2 fruit fly cellular contexts compared by ENCODE assay signal in the genomic region with DNA sequence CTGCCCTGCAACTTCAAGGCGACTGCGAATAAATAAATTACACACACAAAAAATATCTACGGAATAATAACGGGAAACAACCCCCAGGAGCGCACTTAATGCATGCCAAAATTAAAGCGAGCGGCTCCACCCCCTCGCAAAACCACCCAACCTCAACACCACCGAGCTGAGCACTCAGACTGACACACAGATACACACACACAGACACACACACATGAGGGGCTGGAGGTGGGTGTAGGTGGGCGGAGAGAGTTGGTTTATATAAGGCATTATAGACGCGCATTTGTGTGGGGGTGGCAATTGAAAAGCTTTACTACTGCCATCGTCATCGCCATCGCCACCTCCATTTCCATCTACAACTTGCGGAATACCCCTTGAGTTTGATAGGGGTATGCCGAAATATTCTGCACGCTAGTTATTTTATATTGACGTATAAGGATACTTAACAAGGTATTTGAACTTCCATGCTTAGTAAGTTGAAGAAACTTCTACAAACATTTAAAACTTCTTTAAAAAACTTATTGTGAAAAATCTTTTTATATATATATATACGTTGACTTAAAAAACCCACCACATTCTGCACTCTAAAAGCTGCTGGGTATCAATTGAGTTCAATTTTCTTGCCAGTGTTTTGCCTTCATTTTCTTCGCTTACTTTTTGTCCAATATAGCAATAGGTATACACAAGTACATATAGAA.
A peak's percentile ranks its signal among the peaks of the same experiment; 100 is the strongest.
TF ChIP-seq lines count a peak whose summit lies in the region.

No protein-coding gene starts in this region.

TF ChIP-seq in whole organism, embryonic, 481 proteins besides CTCF, POLR2A, EP300 and RAD21 (continued from another document and continues in another):
- no peak for TF ChIP-seq Dad (GFP tag; optimal IDR thresholded peaks at IDR 0.05; lab: Kevin White, UChicago)
- peak in 1 of 3 experiments; percentile 7 for TF ChIP-seq lola (GFP tag; optimal IDR thresholded peaks at IDR 0.05; lab: Kevin White, UChicago)
- no peak for TF ChIP-seq Usf (GFP tag; optimal IDR thresholded peaks at IDR 0.05; lab: Kevin White, UChicago)
- no peak for TF ChIP-seq zen (tag; optimal IDR thresholded peaks at IDR 0.05; lab: Kevin White, UChicago)
- peak; percentile 58 for TF ChIP-seq Med (GFP tag; lab: Kevin White, UChicago)
- TF ChIP-seq CG18619 (GFP tag; optimal IDR thresholded peaks at IDR 0.05; lab: Kevin White, UChicago): peak; percentile 12
- TF ChIP-seq Awh (GFP tag; IDR thresholded peaks at IDR 0.05; lab: Robert Waterston, UW): no peak
- TF ChIP-seq CG2678 (tag; optimal IDR thresholded peaks at IDR 0.05; lab: Kevin White, UChicago): peak; percentile 76
- no peak for TF ChIP-seq CG12071 (GFP tag; optimal IDR thresholded peaks at IDR 0.05; lab: Kevin White, UChicago)
- no peak for TF ChIP-seq CG12104 (GFP tag; optimal IDR thresholded peaks at IDR 0.05; lab: Kevin White, UChicago)
- TF ChIP-seq BtbVII (GFP tag; optimal IDR thresholded peaks at IDR 0.05; lab: Kevin White, UChicago): no peak
- no peak for TF ChIP-seq CG17802 (tag; optimal IDR thresholded peaks at IDR 0.05; lab: Kevin White, UChicago)
- no peak for TF ChIP-seq HmgD (GFP tag; optimal IDR thresholded peaks at IDR 0.05; lab: Kevin White, UChicago)
- TF ChIP-seq CG10274 (GFP tag; optimal IDR thresholded peaks at IDR 0.05; lab: Kevin White, UChicago): no peak
- TF ChIP-seq CG43689 (GFP tag; IDR thresholded peaks at IDR 0.05; lab: Robert Waterston, UW): no peak
- TF ChIP-seq CG14965 (GFP tag; optimal IDR thresholded peaks at IDR 0.05; lab: Kevin White, UChicago; ENCODE audit: borderline replicate concordance): no peak
- TF ChIP-seq wdn (GFP tag; IDR thresholded peaks at IDR 0.05; lab: Robert Waterston, UW): peak; percentile 20; the same call in 1 of the 2 replicates
- no peak for TF ChIP-seq ab (GFP tag; optimal IDR thresholded peaks at IDR 0.05; lab: Kevin White, UChicago)
- no peak for TF ChIP-seq Sry-δ (GFP tag; optimal IDR thresholded peaks at IDR 0.05; lab: Kevin White, UChicago)
- TF ChIP-seq amos (GFP tag; IDR thresholded peaks at IDR 0.05; lab: Robert Waterston, UW; ENCODE audit: partially characterized antibody): no peak
- TF ChIP-seq CG14860 (GFP tag; IDR thresholded peaks at IDR 0.05; lab: Robert Waterston, UW; ENCODE audit: partially characterized antibody): no peak
- TF ChIP-seq Stat92E (GFP tag; optimal IDR thresholded peaks at IDR 0.05; lab: Kevin White, UChicago): no peak
- TF ChIP-seq exex (tag; optimal IDR thresholded peaks at IDR 0.05; lab: Kevin White, UChicago): no peak
- TF ChIP-seq CG10267 (tag; optimal IDR thresholded peaks at IDR 0.05; lab: Kevin White, UChicago): peak; percentile 30
- no peak for TF ChIP-seq CG8290 (GFP tag; optimal IDR thresholded peaks at IDR 0.05; lab: Kevin White, UChicago)
- TF ChIP-seq CG8290 (tag; optimal IDR thresholded peaks at IDR 0.05; lab: Kevin White, UChicago): peak in 1 of 2 experiments; percentile 2
- TF ChIP-seq vvl (GFP tag; IDR thresholded peaks at IDR 0.05; lab: Robert Waterston, UW): peak; percentile 37
- TF ChIP-seq Oli (tag; optimal IDR thresholded peaks at IDR 0.05; lab: Kevin White, UChicago): peak; percentile 60
- TF ChIP-seq slbo (GFP tag; IDR thresholded peaks at IDR 0.05; lab: Robert Waterston, UW): peak; percentile 59
- TF ChIP-seq Myb (GFP tag; optimal IDR thresholded peaks at IDR 0.05; lab: Kevin White, UChicago): no peak
- peak; percentile 13 for TF ChIP-seq pros (GFP tag; optimal IDR thresholded peaks at IDR 0.05; lab: Kevin White, UChicago)
- no peak for TF ChIP-seq pho (GFP tag; optimal IDR thresholded peaks at IDR 0.05; lab: Kevin White, UChicago)
- TF ChIP-seq CG6813 (GFP tag; optimal IDR thresholded peaks at IDR 0.05; lab: Kevin White, UChicago): no peak
- TF ChIP-seq ATbp (GFP tag; optimal IDR thresholded peaks at IDR 0.05; lab: Kevin White, UChicago): peak; percentile 31
- peak; percentile 47 for TF ChIP-seq CG17385 (GFP tag; optimal IDR thresholded peaks at IDR 0.05; lab: Kevin White, UChicago)
- TF ChIP-seq hth (optimal IDR thresholded peaks at IDR 0.05; lab: Kevin White, UChicago): no peak
- peak; percentile 44 for TF ChIP-seq Asciz (GFP tag; optimal IDR thresholded peaks at IDR 0.05; lab: Kevin White, UChicago)
- no peak for TF ChIP-seq hb (GFP tag; IDR thresholded peaks at IDR 0.05; lab: Robert Waterston, UW; ENCODE audit: partially characterized antibody)
- TF ChIP-seq Aef1 (GFP tag; IDR thresholded peaks at IDR 0.05; lab: Robert Waterston, UW): no peak
- no peak for TF ChIP-seq Hmx (GFP tag; optimal IDR thresholded peaks at IDR 0.05; lab: Kevin White, UChicago)
- peak; percentile 20 for TF ChIP-seq tio (GFP tag; optimal IDR thresholded peaks at IDR 0.05; lab: Kevin White, UChicago)
- TF ChIP-seq mam (GFP tag; optimal IDR thresholded peaks at IDR 0.05; lab: Kevin White, UChicago): peak; percentile 7
- TF ChIP-seq ssp (GFP tag; IDR thresholded peaks at IDR 0.05; lab: Robert Waterston, UW): no peak
- no peak for TF ChIP-seq fru (optimal IDR thresholded peaks at IDR 0.05; lab: Kevin White, UChicago)
- peak; percentile 13 for TF ChIP-seq Hr3 (GFP tag; optimal IDR thresholded peaks at IDR 0.05; lab: Kevin White, UChicago)
- TF ChIP-seq shn (GFP tag; optimal IDR thresholded peaks at IDR 0.05; lab: Kevin White, UChicago): no peak
- no peak for TF ChIP-seq croc (GFP tag; conservative IDR thresholded peaks at IDR 0.05; lab: Robert Waterston, UW)
- TF ChIP-seq Dbx (GFP tag; IDR thresholded peaks at IDR 0.05; lab: Robert Waterston, UW): no peak; the same call in 2 of the 3 replicates
- TF ChIP-seq Nf-YB (GFP tag; optimal IDR thresholded peaks at IDR 0.05; lab: Kevin White, UChicago): no peak
- TF ChIP-seq CG5180 (GFP tag; optimal IDR thresholded peaks at IDR 0.05; lab: Kevin White, UChicago): no peak
- no peak for TF ChIP-seq unc-4 (GFP tag; IDR thresholded peaks at IDR 0.05; lab: Robert Waterston, UW; ENCODE audit: partially characterized antibody)
- TF ChIP-seq Antp (GFP tag; optimal IDR thresholded peaks at IDR 0.05; lab: Kevin White, UChicago): no peak
- no peak for TF ChIP-seq Mad (GFP tag; optimal IDR thresholded peaks at IDR 0.05; lab: Kevin White, UChicago)
- no peak for TF ChIP-seq CG10431 (GFP tag; optimal IDR thresholded peaks at IDR 0.05; lab: Kevin White, UChicago)
- peak; percentile 30 for TF ChIP-seq tap (tag; optimal IDR thresholded peaks at IDR 0.05; lab: Kevin White, UChicago)
- no peak for TF ChIP-seq Dfd (GFP tag; optimal IDR thresholded peaks at IDR 0.05; lab: Kevin White, UChicago)
- TF ChIP-seq CG5953 (GFP tag; IDR thresholded peaks at IDR 0.05; lab: Robert Waterston, UW): no peak
- no peak for TF ChIP-seq CG7987 (GFP tag; optimal IDR thresholded peaks at IDR 0.05; lab: Kevin White, UChicago)
- peak; percentile 58 for TF ChIP-seq CG8924 (tag; optimal IDR thresholded peaks at IDR 0.05; lab: Kevin White, UChicago)
- no peak for TF ChIP-seq vnd (GFP tag; IDR thresholded peaks at IDR 0.05; lab: Robert Waterston, UW; ENCODE audit: partially characterized antibody)
- no peak for TF ChIP-seq Optix (GFP tag; IDR thresholded peaks at IDR 0.05; lab: Robert Waterston, UW)
- peak; percentile 53; the same call in 2 of the 3 replicates for TF ChIP-seq CG7357 (GFP tag; IDR thresholded peaks at IDR 0.05; lab: Robert Waterston, UW)
- TF ChIP-seq oc (tag; optimal IDR thresholded peaks at IDR 0.05; lab: Kevin White, UChicago): no peak

TF ChIP-seq in whole organism, prepupa, 60 proteins besides CTCF, POLR2A, EP300 and RAD21 (continued from another document):
- TF ChIP-seq CG6163 (GFP tag; IDR thresholded peaks at IDR 0.05; lab: Robert Waterston, UW) (0 out of 3 replicates have a peak, but pooled peaks have one; percentile 30), Smox (GFP tag; optimal IDR thresholded peaks at IDR 0.05; lab: Kevin White, UChicago) (peak; percentile 26), CG6808 (GFP tag; optimal IDR thresholded peaks at IDR 0.05; lab: Kevin White, UChicago) (peak; percentile 31), CG7368 (GFP tag; optimal IDR thresholded peaks at IDR 0.05; lab: Kevin White, UChicago) (no peak), Sox102F (GFP tag; optimal IDR thresholded peaks at IDR 0.05; lab: Kevin White, UChicago) (peak; percentile 26), CG10631 (GFP tag; optimal IDR thresholded peaks at IDR 0.05; lab: Kevin White, UChicago) (peak; percentile 39), CG8632 (GFP tag; optimal IDR thresholded peaks at IDR 0.05; lab: Kevin White, UChicago) (peak; percentile 14), acj6 (GFP tag; optimal IDR thresholded peaks at IDR 0.05; lab: Kevin White, UChicago) (peak; percentile 41), topi (GFP tag; optimal IDR thresholded peaks at IDR 0.05; lab: Kevin White, UChicago) (peak; percentile 34), CG1621 (tag; optimal IDR thresholded peaks at IDR 0.05; lab: Kevin White, UChicago) (no peak), Ets96B (tag; optimal IDR thresholded peaks at IDR 0.05; lab: Kevin White, UChicago) (peak; percentile 52), CG31627 (GFP tag; optimal IDR thresholded peaks at IDR 0.05; lab: Kevin White, UChicago) (peak; percentile 10), net (GFP tag; optimal IDR thresholded peaks at IDR 0.05; lab: Kevin White, UChicago) (peak; percentile 8), achi (GFP tag; optimal IDR thresholded peaks at IDR 0.05; lab: Kevin White, UChicago) (peak; percentile 56), Lpt (GFP tag; optimal IDR thresholded peaks at IDR 0.05; lab: Kevin White, UChicago) (no peak), CG6276 (GFP tag; optimal IDR thresholded peaks at IDR 0.05; lab: Kevin White, UChicago) (no peak), svp (GFP tag; lab: Kevin White, UChicago) (peak; percentile 66), Gug (GFP tag; IDR thresholded peaks at IDR 0.05; lab: Robert Waterston, UW) (0 out of 2 replicates have a peak, but pooled peaks have one; percentile 19), CG9139 (GFP tag; optimal IDR thresholded peaks at IDR 0.05; lab: Kevin White, UChicago) (no peak), OdsH (GFP tag; optimal IDR thresholded peaks at IDR 0.05; lab: Kevin White, UChicago) (peak; percentile 54), eg (GFP tag; IDR thresholded peaks at IDR 0.05; lab: Robert Waterston, UW) (peak; percentile 23; the same call in 1 of the 3 replicates), CG32006 (GFP tag; optimal IDR thresholded peaks at IDR 0.05; lab: Kevin White, UChicago) (peak; percentile 66), CG15336 (GFP tag; IDR thresholded peaks at IDR 0.05; lab: Robert Waterston, UW) (peak; percentile 44), dac (GFP tag; optimal IDR thresholded peaks at IDR 0.05; lab: Kevin White, UChicago) (no peak), CG3032 (tag; optimal IDR thresholded peaks at IDR 0.05; lab: Kevin White, UChicago) (peak; percentile 49)
